Worm (Caenorhabditis elegans) whole organism, mixed stage, embryonic: ENCODE measurements around the gene ubxn-6.

Source experiments
- M03D4.4 ChIP-seq: sonication (generic microtip); optimal IDR thresholded peaks from 2 replicates; lab custom pipeline; 2017; ENCODE audit warnings: mild to moderate bottlenecking, missing genetic modification characterization, missing compliant biosample characterization
- bed-3 ChIP-seq: fragments of 200-800 bp; sonication (Bioruptor generic); optimal IDR thresholded peaks from 3 replicates; lab custom pipeline; 2018; ENCODE audit warnings: mild to moderate bottlenecking, missing genetic modification characterization, moderate library complexity, missing compliant biosample characterization
- blmp-1 ChIP-seq: fragments of 150-350 bp; optimal IDR thresholded peaks from 2 replicates; lab custom pipeline; 2014; ENCODE audit warnings: missing biosample characterization, missing genetic modification characterization
- ceh-39 ChIP-seq: fragments of 150-350 bp; optimal IDR thresholded peaks from 2 replicates; lab custom pipeline; 2014; ENCODE audit warnings: missing biosample characterization, missing genetic modification characterization
- ceh-43 ChIP-seq: fragments of 200-800 bp; sonication (Bioruptor generic); optimal IDR thresholded peaks from 2 replicates; lab custom pipeline; 2018; ENCODE audit warnings: mild to moderate bottlenecking, missing genetic modification characterization, moderate library complexity, missing compliant biosample characterization
- ceh-83 ChIP-seq: fragments of 200-800 bp; sonication (Bioruptor generic); optimal IDR thresholded peaks from 2 replicates; lab custom pipeline; 2018; ENCODE audit warnings: mild to moderate bottlenecking, missing genetic modification characterization, missing compliant biosample characterization
- ces-1 ChIP-seq: fragments of 150-350 bp; optimal IDR thresholded peaks from 2 replicates; lab custom pipeline; 2014; ENCODE audit warnings: missing biosample characterization, missing genetic modification reagents, missing genetic modification characterization
- cnd-1 ChIP-seq: fragments of 200-800 bp; sonication (Bioruptor generic); optimal IDR thresholded peaks from 2 replicates; lab custom pipeline; 2018; ENCODE audit warnings: mild to moderate bottlenecking, missing genetic modification characterization, missing compliant biosample characterization
- drap-1 ChIP-seq: fragments of 200-800 bp; sonication (Bioruptor generic); optimal IDR thresholded peaks from 3 replicates; lab custom pipeline; 2018; ENCODE audit warnings: mild to moderate bottlenecking, missing genetic modification characterization, missing compliant biosample characterization
- elt-1 ChIP-seq: sonication (generic microtip); optimal IDR thresholded peaks from 2 replicates; lab custom pipeline; 2017; ENCODE audit warnings: missing genetic modification characterization, mild to moderate bottlenecking, missing compliant biosample characterization, antibody characterized with exemption, moderate library complexity, borderline replicate concordance; ENCODE audit not compliant: insufficient read depth
- elt-3 ChIP-seq: fragments of 150-350 bp; optimal IDR thresholded peaks from 2 replicates; lab custom pipeline; 2014; ENCODE audit warnings: missing biosample characterization, missing genetic modification characterization
- flh-1 ChIP-seq: fragments of 200-800 bp; sonication (Bioruptor generic); optimal IDR thresholded peaks from 2 replicates; lab custom pipeline; 2018; ENCODE audit warnings: mild to moderate bottlenecking, missing genetic modification characterization, moderate library complexity, missing compliant biosample characterization
- ham-2 ChIP-seq: fragments of 200-800 bp; sonication (Bioruptor generic); optimal IDR thresholded peaks from 2 replicates; lab custom pipeline; 2018; ENCODE audit warnings: mild to moderate bottlenecking, missing genetic modification characterization, missing compliant biosample characterization
- hlh-1 ChIP-seq: fragments of 150-350 bp; optimal IDR thresholded peaks from 2 replicates; lab custom pipeline; 2014; ENCODE audit warnings: missing biosample characterization, missing genetic modification reagents, missing genetic modification characterization
- lin-32 ChIP-seq: fragments of 200-800 bp; sonication (Bioruptor generic); optimal IDR thresholded peaks from 2 replicates; lab custom pipeline; 2018; ENCODE audit warnings: mild to moderate bottlenecking, missing genetic modification characterization, missing compliant biosample characterization
- lsy-2 ChIP-seq: fragments of 150-350 bp; optimal IDR thresholded peaks from 2 replicates; lab custom pipeline; 2014; ENCODE audit warnings: missing biosample characterization, missing genetic modification characterization
- mab-5 ChIP-seq: fragments of 150-350 bp; optimal IDR thresholded peaks from 2 replicates; lab custom pipeline; 2014; ENCODE audit warnings: missing biosample characterization, missing genetic modification characterization
- nhr-12 ChIP-seq: fragments of 150-350 bp; optimal IDR thresholded peaks from 2 replicates; lab custom pipeline; 2014; ENCODE audit warnings: missing biosample characterization, missing genetic modification characterization
- nhr-2 ChIP-seq: fragments of 150-350 bp; optimal IDR thresholded peaks from 2 replicates; lab custom pipeline; 2014; ENCODE audit warnings: missing biosample characterization, missing genetic modification characterization
- nhr-237 ChIP-seq: fragments of 150-350 bp; optimal IDR thresholded peaks from 2 replicates; lab custom pipeline; 2014; ENCODE audit warnings: missing biosample characterization, missing genetic modification characterization
- nhr-28 ChIP-seq: fragments of 150-350 bp; optimal IDR thresholded peaks from 2 replicates; lab custom pipeline; 2014; ENCODE audit warnings: missing biosample characterization, missing genetic modification characterization
- nhr-76 ChIP-seq: sonication (generic microtip); optimal IDR thresholded peaks from 2 replicates; lab custom pipeline; 2017; ENCODE audit warnings: missing biosample characterization, missing genetic modification characterization
- pha-4 ChIP-seq: fragments of 150-350 bp; optimal IDR thresholded peaks from 2 replicates; lab custom pipeline; 2018; ENCODE audit warnings: missing biosample characterization, missing genetic modification reagents, missing genetic modification characterization
- sem-2 ChIP-seq: fragments of 200-800 bp; sonication (Bioruptor generic); optimal IDR thresholded peaks from 2 replicates; lab custom pipeline; 2018; ENCODE audit warnings: mild to moderate bottlenecking, missing genetic modification characterization, missing compliant biosample characterization
- snpc-4 ChIP-seq: fragments of 150-350 bp; optimal IDR thresholded peaks from 2 replicates; lab custom pipeline; 2014; ENCODE audit warnings: missing biosample characterization, missing genetic modification characterization
- sptf-1 ChIP-seq: sonication (generic microtip); optimal IDR thresholded peaks from 2 replicates; lab custom pipeline; 2017; ENCODE audit warnings: mild to moderate bottlenecking, missing genetic modification characterization, moderate library complexity, missing compliant biosample characterization
- tbx-8 ChIP-seq: fragments of 200-800 bp; sonication (Bioruptor generic); optimal IDR thresholded peaks from 2 replicates; lab custom pipeline; 2018; ENCODE audit warnings: mild to moderate bottlenecking, missing genetic modification characterization, moderate library complexity, missing compliant biosample characterization
- unc-120 ChIP-seq: sonication (generic microtip); optimal IDR thresholded peaks from 2 replicates; lab custom pipeline; 2017; ENCODE audit warnings: missing genetic modification characterization, missing compliant biosample characterization; ENCODE audit not compliant: poor library complexity, severe bottlenecking
- unc-39 ChIP-seq: fragments of 150-350 bp; optimal IDR thresholded peaks from 2 replicates; lab custom pipeline; 2014; ENCODE audit warnings: missing biosample characterization, missing genetic modification characterization
- unc-62 ChIP-seq: fragments of 150-350 bp; optimal IDR thresholded peaks from 2 replicates; lab custom pipeline; 2014; ENCODE audit warnings: missing biosample characterization, missing genetic modification reagents, missing genetic modification characterization
- zip-8 ChIP-seq: fragments of 150-350 bp; optimal IDR thresholded peaks from 2 replicates; lab custom pipeline; 2014; ENCODE audit warnings: missing biosample characterization, missing genetic modification characterization
- ztf-11 ChIP-seq: fragments of 150-350 bp; optimal IDR thresholded peaks from 2 replicates; lab custom pipeline; 2014; ENCODE audit warnings: missing biosample characterization, missing genetic modification characterization

ubxn-6 gene

ce11 chrIV:4842030-4842429, 32.7 kb upstream of the ubxn-6 start:
- TF ChIP-seq elt-1 = no peak
- TF ChIP-seq ceh-39 (tag; lab: Kevin White, UChicago) = no peak
- TF ChIP-seq unc-62 (GFP tag; lab: Kevin White, UChicago) = no peak
- no peak for TF ChIP-seq zip-8
- no peak for TF ChIP-seq nhr-28 (tag; lab: Kevin White, UChicago)
- no peak for TF ChIP-seq elt-3
- no peak for TF ChIP-seq ceh-83 (GFP tag; lab: Kevin White, UChicago)
- no peak for TF ChIP-seq ham-2 (GFP tag; lab: Kevin White, UChicago)
- no peak for TF ChIP-seq sptf-1 (tag; lab: Kevin White, UChicago)
- TF ChIP-seq unc-120 (tag; lab: Kevin White, UChicago) = no peak
- no peak for TF ChIP-seq bed-3 (GFP tag; lab: Kevin White, UChicago)
- no peak for TF ChIP-seq flh-1 (GFP tag; lab: Kevin White, UChicago)
- no peak for TF ChIP-seq sem-2 (GFP tag; lab: Kevin White, UChicago)
- TF ChIP-seq pha-4 (tag; lab: Kevin White, UChicago) = no peak
- no peak for TF ChIP-seq tbx-8
- TF ChIP-seq, all 35 proteins: peak for 0

ce11 chrIV:4829641-4830040, 20.3 kb upstream of the ubxn-6 start:
- TF ChIP-seq sem-2 (GFP tag; lab: Kevin White, UChicago) = no peak
- no peak for TF ChIP-seq ztf-11
- no peak for TF ChIP-seq flh-1 (GFP tag; lab: Kevin White, UChicago)
- no peak for TF ChIP-seq nhr-2 (tag; lab: Kevin White, UChicago)
- TF ChIP-seq unc-62 (GFP tag; lab: Kevin White, UChicago) = no peak
- TF ChIP-seq mab-5 (tag; lab: Kevin White, UChicago) = no peak
- TF ChIP-seq cnd-1 (tag; lab: Kevin White, UChicago) = no peak
- no peak for TF ChIP-seq lsy-2
- TF ChIP-seq nhr-76 (tag; lab: Kevin White, UChicago) = no peak
- no peak for TF ChIP-seq drap-1 (GFP tag; lab: Kevin White, UChicago)

ce11 chrIV:4827219-4827618, 17.9 kb upstream of the ubxn-6 start, which contains the start of gene mpz-4:
Gene mpz-4 (minus strand): TSS chrIV:4827319.
- no peak for TF ChIP-seq ztf-11
- TF ChIP-seq snpc-4 (tag; lab: Kevin White, UChicago) = no peak
- TF ChIP-seq flh-1 (GFP tag; lab: Kevin White, UChicago) = no peak
- TF ChIP-seq unc-39 (tag; lab: Kevin White, UChicago) = no peak
- TF ChIP-seq cnd-1 (tag; lab: Kevin White, UChicago) = no peak
- no peak for TF ChIP-seq nhr-2 (tag; lab: Kevin White, UChicago)
- TF ChIP-seq lsy-2 = no peak
- TF ChIP-seq sem-2 (GFP tag; lab: Kevin White, UChicago) = no peak
- TF ChIP-seq zip-8 = no peak
- no peak for TF ChIP-seq nhr-237
- TF ChIP-seq ceh-43 = no peak
- no peak for TF ChIP-seq blmp-1
- TF ChIP-seq nhr-12 (tag; lab: Kevin White, UChicago) = no peak
- TF ChIP-seq, all 35 proteins: peak for 0

- TF ChIP-seq lin-32 (GFP tag; lab: Kevin White, UChicago) = no peak
- no peak for TF ChIP-seq drap-1 (GFP tag; lab: Kevin White, UChicago)
Observed at ce11 chrIV:4821843-4822242, 12.5 kb upstream of the ubxn-6 start.

- TF ChIP-seq nhr-28 (tag; lab: Kevin White, UChicago) (no peak), unc-62 (GFP tag; lab: Kevin White, UChicago) (no peak), unc-39 (tag; lab: Kevin White, UChicago) (no peak), sptf-1 (tag; lab: Kevin White, UChicago) (no peak), mab-5 (tag; lab: Kevin White, UChicago) (no peak), ceh-83 (GFP tag; lab: Kevin White, UChicago) (no peak), hlh-1 (tag; lab: Kevin White, UChicago) (no peak), flh-1 (GFP tag; lab: Kevin White, UChicago) (no peak), nhr-12 (tag; lab: Kevin White, UChicago) (no peak), sem-2 (GFP tag; lab: Kevin White, UChicago) (no peak), blmp-1 (no peak), ces-1 (GFP tag; lab: Kevin White, UChicago) (no peak), cnd-1 (tag; lab: Kevin White, UChicago) (no peak), snpc-4 (tag; lab: Kevin White, UChicago) (no peak), M03D4.4 (no peak), ceh-43 (no peak), zip-8 (no peak), ham-2 (GFP tag; lab: Kevin White, UChicago) (no peak)
Observed at ce11 chrIV:4821054-4821453, 11.8 kb upstream of the ubxn-6 start, which contains the start of gene H06H21.8. Gene H06H21.8 (minus strand): TSS chrIV:4821131.
